Worm (Caenorhabditis elegans) whole organism, L1 larva: ENCODE measurements around the gene F45E1.1.

ENCODE experiments used
- C04F5.9 ChIP-seq: sonication (generic microtip); optimal IDR thresholded peaks from 2 replicates; lab custom pipeline; 2016; ENCODE audit warnings: missing genetic modification characterization, missing compliant biosample characterization
- C16A3.4 ChIP-seq: fragments of 150-350 bp; optimal IDR thresholded peaks from 2 replicates; lab custom pipeline; 2014; ENCODE audit warnings: missing biosample characterization, missing genetic modification characterization
- C34B4.2 ChIP-seq: sonication (generic microtip); optimal IDR thresholded peaks from 2 replicates; lab custom pipeline; 2017; ENCODE audit warnings: mild to moderate bottlenecking, missing genetic modification characterization, missing compliant biosample characterization
- Y116A8C.19 ChIP-seq: sonication (generic microtip); optimal IDR thresholded peaks from 2 replicates; lab custom pipeline; 2016; ENCODE audit warnings: missing compliant biosample characterization, missing genetic modification characterization, borderline replicate concordance
- aha-1 ChIP-seq: fragments of 150-350 bp; optimal IDR thresholded peaks from 2 replicates; lab custom pipeline; 2014; ENCODE audit warnings: missing biosample characterization, missing genetic modification characterization
- blmp-1 ChIP-seq: fragments of 150-350 bp; optimal IDR thresholded peaks from 2 replicates; lab custom pipeline; 2014; ENCODE audit warnings: missing biosample characterization, missing genetic modification characterization
- ceh-63 ChIP-seq: fragments of 200-800 bp; sonication (Bioruptor generic); optimal IDR thresholded peaks from 2 replicates; lab custom pipeline; 2018; ENCODE audit warnings: mild to moderate bottlenecking, missing genetic modification characterization, missing compliant biosample characterization
- ceh-8 ChIP-seq: fragments of 200-800 bp; sonication (Bioruptor generic); optimal IDR thresholded peaks from 2 replicates; lab custom pipeline; 2018; ENCODE audit warnings: mild to moderate bottlenecking, missing genetic modification characterization, moderate library complexity, missing compliant biosample characterization
- ceh-82 ChIP-seq, 3 experiments: fragments of 150-350 bp in 1 of 3; sonication (generic microtip) in 2 of 3; optimal IDR thresholded peaks; 2 replicates each; lab custom pipeline; 2014 to 2017; ENCODE audit warnings: missing biosample characterization in 3 of 3, missing genetic modification characterization in 3 of 3
- ceh-90 ChIP-seq: sonication (generic microtip); optimal IDR thresholded peaks from 2 replicates; lab custom pipeline; 2016; ENCODE audit warnings: missing genetic modification characterization, missing compliant biosample characterization
- dsc-1 ChIP-seq: sonication (generic microtip); optimal IDR thresholded peaks from 2 replicates; lab custom pipeline; 2016; ENCODE audit warnings: mild to moderate bottlenecking, missing genetic modification characterization, missing compliant biosample characterization
- efl-3 ChIP-seq: fragments of 200-800 bp; sonication (Bioruptor generic); optimal IDR thresholded peaks from 2 replicates; lab custom pipeline; 2018; ENCODE audit warnings: mild to moderate bottlenecking, missing genetic modification characterization, missing compliant biosample characterization
- egl-27 ChIP-seq, 2 experiments: fragments of 150-350 bp in 1 of 2; sonication (generic microtip); optimal IDR thresholded peaks; 3 replicates each; lab custom pipeline; 2017 to 2018; ENCODE audit warnings: missing biosample characterization in 2 of 2, missing genetic modification characterization in 2 of 2, missing genetic modification reagents in 2 of 2
- elt-2 ChIP-seq: sonication (generic microtip); optimal IDR thresholded peaks from 2 replicates; lab custom pipeline; 2016; ENCODE audit warnings: missing genetic modification characterization, mild to moderate bottlenecking, inconsistent platforms, missing compliant biosample characterization, missing genetic modification reagents
- elt-3 ChIP-seq, 6 experiments: fragments of 150-350 bp in 1 of 6; sonication (generic microtip); optimal IDR thresholded peaks; 2 replicates each; lab custom pipeline; 2017 to 2018; ENCODE audit warnings: missing biosample characterization in 6 of 6, missing genetic modification characterization in 6 of 6, inconsistent platforms in 1 of 6
- fkh-10 ChIP-seq: sonication (generic microtip); optimal IDR thresholded peaks from 2 replicates; lab custom pipeline; 2017; ENCODE audit warnings: missing biosample characterization, missing genetic modification reagents, missing genetic modification characterization
- fkh-4 ChIP-seq: sonication (generic microtip); optimal IDR thresholded peaks from 2 replicates; lab custom pipeline; 2016; ENCODE audit warnings: missing compliant biosample characterization, missing genetic modification characterization, borderline replicate concordance
- fkh-8 ChIP-seq: sonication (generic microtip); optimal IDR thresholded peaks from 2 replicates; lab custom pipeline; 2016; ENCODE audit warnings: mild to moderate bottlenecking, missing genetic modification characterization, missing compliant biosample characterization
- grh-1 ChIP-seq: fragments of 200-800 bp; sonication (Bioruptor generic); IDR thresholded peaks from 2 replicates; pipeline ENCODE4 v1.3.6; 2022; ENCODE audit warnings: missing genetic modification reagents, missing genetic modification characterization, missing compliant biosample characterization
- hlh-17 ChIP-seq: fragments of 200-800 bp; sonication (Bioruptor generic); optimal IDR thresholded peaks from 2 replicates; lab custom pipeline; 2018; ENCODE audit warnings: missing genetic modification characterization, mild to moderate bottlenecking, missing compliant biosample characterization, moderate library complexity, borderline replicate concordance
- isw-1 ChIP-seq: fragments of 200-800 bp; sonication (Bioruptor generic); IDR thresholded peaks from 2 replicates; pipeline ENCODE4 v1.3.6; 2022; ENCODE audit warnings: missing genetic modification characterization, missing compliant biosample characterization
- jun-1 ChIP-seq: fragments of 150-350 bp; optimal IDR thresholded peaks from 2 replicates; lab custom pipeline; 2014; ENCODE audit warnings: missing biosample characterization, missing genetic modification reagents, missing genetic modification characterization
- lin-14 ChIP-seq: fragments of 200-800 bp; sonication (Bioruptor generic); optimal IDR thresholded peaks from 2 replicates; lab custom pipeline; 2018; ENCODE audit warnings: mild to moderate bottlenecking, missing genetic modification characterization, moderate library complexity, missing compliant biosample characterization
- lin-39 ChIP-seq: fragments of 150-350 bp; optimal IDR thresholded peaks from 2 replicates; lab custom pipeline; 2014; ENCODE audit warnings: missing biosample characterization, missing genetic modification reagents, missing genetic modification characterization
- lir-3 ChIP-seq: sonication (generic microtip); optimal IDR thresholded peaks from 2 replicates; lab custom pipeline; 2016; ENCODE audit warnings: mild to moderate bottlenecking, missing genetic modification characterization, moderate library complexity, missing compliant biosample characterization; ENCODE audit not compliant: poor library complexity
- lsy-2 ChIP-seq, 2 experiments: fragments of 150-350 bp; optimal IDR thresholded peaks; 2 replicates each; lab custom pipeline; 2014; ENCODE audit warnings: missing biosample characterization in 2 of 2, missing genetic modification characterization in 2 of 2
- nhr-11 ChIP-seq: fragments of 150-350 bp; optimal IDR thresholded peaks from 2 replicates; lab custom pipeline; 2014; ENCODE audit warnings: missing biosample characterization, missing genetic modification characterization
- nhr-19 ChIP-seq: fragments of 200-800 bp; sonication (Bioruptor generic); conservative IDR thresholded peaks from 2 replicates; pipeline ENCODE4 v1.3.6; 2022; ENCODE audit warnings: missing genetic modification characterization, missing compliant biosample characterization
- nhr-20 ChIP-seq: sonication (generic microtip); optimal IDR thresholded peaks from 2 replicates; lab custom pipeline; 2016; ENCODE audit warnings: mild to moderate bottlenecking, missing genetic modification characterization, missing compliant biosample characterization
- nhr-47 ChIP-seq: sonication (generic microtip); optimal IDR thresholded peaks from 2 replicates; lab custom pipeline; 2016; ENCODE audit warnings: mild to moderate bottlenecking, missing genetic modification characterization, moderate library complexity, missing compliant biosample characterization
- nhr-71 ChIP-seq: sonication (generic microtip); optimal IDR thresholded peaks from 2 replicates; lab custom pipeline; 2016; ENCODE audit warnings: mild to moderate bottlenecking, missing genetic modification characterization, moderate library complexity, missing compliant biosample characterization
- nhr-90 ChIP-seq: sonication (generic microtip); optimal IDR thresholded peaks from 2 replicates; lab custom pipeline; 2016; ENCODE audit warnings: mild to moderate bottlenecking, missing genetic modification characterization, missing compliant biosample characterization; ENCODE audit not compliant: poor library complexity
- pag-3 ChIP-seq: sonication (generic microtip); optimal IDR thresholded peaks from 2 replicates; lab custom pipeline; 2017; ENCODE audit warnings: missing genetic modification characterization, mild to moderate bottlenecking, missing compliant biosample characterization, antibody characterized with exemption, borderline replicate concordance; ENCODE audit not compliant: insufficient read depth
- rnt-1 ChIP-seq: sonication (generic microtip); optimal IDR thresholded peaks from 2 replicates; lab custom pipeline; 2016; ENCODE audit warnings: mild to moderate bottlenecking, missing genetic modification characterization, moderate library complexity, missing compliant biosample characterization
- skn-1 ChIP-seq: fragments of 150-350 bp; optimal IDR thresholded peaks from 2 replicates; lab custom pipeline; 2014; ENCODE audit warnings: missing biosample characterization, missing genetic modification characterization
- snu-23 ChIP-seq: sonication (generic microtip); optimal IDR thresholded peaks from 2 replicates; lab custom pipeline; 2016; ENCODE audit warnings: missing genetic modification characterization, missing compliant biosample characterization
- sup-37 ChIP-seq: fragments of 200-800 bp; sonication (Bioruptor generic); optimal IDR thresholded peaks from 2 replicates; lab custom pipeline; 2018; ENCODE audit warnings: mild to moderate bottlenecking, missing genetic modification characterization, missing compliant biosample characterization
- swsn-7 ChIP-seq: sonication (generic microtip); optimal IDR thresholded peaks from 2 replicates; lab custom pipeline; 2016; ENCODE audit warnings: missing genetic modification characterization, missing compliant biosample characterization
- tlp-1 ChIP-seq: fragments of 150-350 bp; optimal IDR thresholded peaks from 2 replicates; lab custom pipeline; 2014; ENCODE audit warnings: missing biosample characterization, missing genetic modification characterization
- unc-130 ChIP-seq: fragments of 150-350 bp; optimal IDR thresholded peaks from 2 replicates; lab custom pipeline; 2017; ENCODE audit warnings: missing biosample characterization, missing genetic modification characterization, inconsistent platforms
- unc-30 ChIP-seq: sonication (generic microtip); optimal IDR thresholded peaks from 2 replicates; lab custom pipeline; 2017; ENCODE audit warnings: missing biosample characterization, missing genetic modification characterization
- unc-98 ChIP-seq: fragments of 200-800 bp; sonication (Bioruptor generic); IDR thresholded peaks from 2 replicates; pipeline ENCODE4 v1.3.6; 2022; ENCODE audit warnings: missing genetic modification characterization, missing compliant biosample characterization
- xbp-1 ChIP-seq: sonication (generic microtip); optimal IDR thresholded peaks from 2 replicates; lab custom pipeline; 2016; ENCODE audit warnings: missing genetic modification characterization, missing compliant biosample characterization
- zip-4 ChIP-seq: fragments of 200-800 bp; sonication (Bioruptor generic); optimal IDR thresholded peaks from 2 replicates; lab custom pipeline; 2018; ENCODE audit warnings: mild to moderate bottlenecking, missing genetic modification characterization, moderate library complexity, missing compliant biosample characterization

F45E1.1 gene

DNA sequence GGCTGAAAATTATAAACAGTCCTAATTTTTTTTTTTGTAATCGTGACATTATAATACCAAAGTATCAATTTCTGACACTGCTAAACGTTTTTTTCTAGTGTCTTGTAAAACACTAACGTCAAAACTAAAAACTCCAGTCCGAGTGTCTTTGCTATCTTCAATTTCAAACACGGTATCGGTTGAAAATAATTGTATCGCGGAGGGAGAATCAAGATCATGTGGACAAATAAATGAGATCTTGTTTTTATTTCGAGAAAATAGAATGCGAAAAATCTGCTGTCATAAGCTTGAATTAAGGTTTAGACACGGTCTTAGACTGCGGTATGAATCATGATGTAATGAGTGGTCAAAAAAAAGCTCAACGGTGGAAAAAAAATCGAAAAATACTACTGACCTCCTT, 45.2 kb downstream of the F45E1.1 start (continued):
- TF ChIP-seq lin-14 (GFP tag; lab: Kevin White, UChicago) (peak; percentile 26), jun-1 (tag; lab: Kevin White, UChicago) (peak; percentile 55), xbp-1 (tag; lab: Kevin White, UChicago) (peak; percentile 38), nhr-19 (GFP tag; lab: Robert Waterston, UW) (peak; percentile 35; the same call in 1 of the 2 replicates), nhr-71 (peak; percentile 50), tlp-1 (tag; lab: Kevin White, UChicago) (no peak), ceh-8 (no peak), hlh-17 (GFP tag; lab: Kevin White, UChicago) (no peak), C16A3.4 (tag; lab: Kevin White, UChicago) (peak; percentile 40), zip-4 (GFP tag; lab: Kevin White, UChicago) (no peak), ceh-90 (tag; lab: Kevin White, UChicago) (no peak), lir-3 (tag; lab: Kevin White, UChicago) (peak; percentile 12), fkh-8 (tag; lab: Kevin White, UChicago) (no peak), fkh-4 (tag; lab: Kevin White, UChicago) (no peak), blmp-1 (tag; lab: Kevin White, UChicago) (no peak), ceh-82 (tag; optimal IDR thresholded peaks at IDR 0.05; lab: Kevin White, UChicago) (peak in 1 of 3 experiments; percentile 15), ceh-63 (GFP tag; lab: Kevin White, UChicago) (no peak), rnt-1 (tag; lab: Kevin White, UChicago) (peak; percentile 14), nhr-20 (peak; percentile 45), lin-39 (tag; lab: Kevin White, UChicago) (peak; percentile 41), snu-23 (GFP tag; lab: Kevin White, UChicago) (peak; percentile 68), grh-1 (GFP tag; lab: Robert Waterston, UW) (no peak), unc-98 (no peak), Y116A8C.19 (no peak), C04F5.9 (tag; lab: Kevin White, UChicago) (no peak)

DNA sequence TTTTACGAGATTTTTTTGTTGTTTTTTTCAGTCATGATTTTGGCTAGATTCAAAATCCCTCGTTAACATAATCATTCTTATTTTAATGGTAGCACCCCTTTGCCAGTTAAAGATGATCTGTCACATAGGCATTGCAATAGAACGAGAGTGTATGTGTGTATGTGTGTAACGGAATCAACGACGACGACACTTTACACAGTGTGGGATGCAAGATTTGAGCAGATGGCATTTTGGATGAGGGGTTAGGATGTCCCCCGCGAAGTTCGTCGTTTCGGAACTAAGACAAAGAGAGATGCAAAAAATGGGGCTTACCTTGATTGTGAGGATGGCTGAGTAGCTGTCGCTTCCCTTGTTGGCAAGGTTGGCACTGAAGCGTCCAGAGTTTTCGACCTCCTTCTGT, 48.6 kb downstream of the F45E1.1 start:
- TF ChIP-seq rnt-1 (tag; lab: Kevin White, UChicago) (peak; percentile 35), sup-37 (GFP tag; lab: Kevin White, UChicago) (no peak), dsc-1 (tag; lab: Kevin White, UChicago) (peak; percentile 27), C34B4.2 (tag; lab: Kevin White, UChicago) (no peak), lin-14 (GFP tag; lab: Kevin White, UChicago) (peak; percentile 13)

DNA sequence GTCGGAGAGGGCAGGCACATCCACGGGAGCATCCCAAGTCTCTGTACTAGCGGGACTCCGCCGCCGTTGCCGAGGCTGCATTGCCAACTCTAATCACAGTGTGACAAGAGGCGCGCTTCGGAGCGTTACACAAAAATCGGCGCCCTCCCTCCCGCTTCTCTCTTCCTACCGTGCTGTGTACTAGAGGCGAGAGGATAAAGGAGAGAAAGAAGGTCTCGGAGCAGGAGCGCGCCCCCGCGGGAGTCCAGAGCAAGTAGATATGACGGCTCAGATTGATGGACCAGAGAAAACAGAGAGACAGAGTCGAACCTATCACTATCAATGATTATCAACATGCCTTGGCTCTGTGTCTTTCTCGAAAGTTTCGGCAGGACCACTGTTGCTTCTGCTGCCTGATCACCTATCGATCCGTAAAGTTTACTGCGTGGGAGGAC, 49.5 kb downstream of the F45E1.1 start:
- TF ChIP-seq lin-14 (GFP tag; lab: Kevin White, UChicago) (peak; percentile 78), rnt-1 (tag; lab: Kevin White, UChicago) (peak; percentile 52), elt-3 (tag; optimal IDR thresholded peaks at IDR 0.05; lab: Kevin White, UChicago) (no peak), nhr-90 (tag; lab: Kevin White, UChicago) (no peak), swsn-7 (tag; lab: Kevin White, UChicago) (peak; percentile 30), skn-1 (tag; lab: Kevin White, UChicago) (no peak), unc-30 (no peak), C34B4.2 (tag; lab: Kevin White, UChicago) (no peak), lsy-2 (tag; optimal IDR thresholded peaks at IDR 0.05; lab: Kevin White, UChicago) (peak in 1 of 2 experiments; percentile 41), nhr-47 (tag; lab: Kevin White, UChicago) (peak; percentile 11), fkh-8 (tag; lab: Kevin White, UChicago) (no peak), zip-4 (GFP tag; lab: Kevin White, UChicago) (no peak), nhr-11 (tag; lab: Kevin White, UChicago) (no peak), egl-27 (tag; optimal IDR thresholded peaks at IDR 0.05; lab: Kevin White, UChicago) (no peak), jun-1 (tag; lab: Kevin White, UChicago) (no peak), ceh-63 (GFP tag; lab: Kevin White, UChicago) (no peak), nhr-71 (peak; percentile 79), fkh-10 (GFP tag; lab: Kevin White, UChicago) (no peak), efl-3 (no peak), nhr-20 (peak; percentile 36), xbp-1 (tag; lab: Kevin White, UChicago) (no peak), pag-3 (tag; lab: Kevin White, UChicago) (peak; percentile 39), lir-3 (tag; lab: Kevin White, UChicago) (no peak), dsc-1 (tag; lab: Kevin White, UChicago) (peak; percentile 2), isw-1 (GFP tag; lab: Robert Waterston, UW) (no peak), nhr-19 (GFP tag; lab: Robert Waterston, UW) (peak; percentile 58), C04F5.9 (tag; lab: Kevin White, UChicago) (no peak), elt-2 (tag; lab: Kevin White, UChicago) (no peak), unc-98 (no peak), aha-1 (tag; lab: Kevin White, UChicago) (no peak), unc-130 (tag; lab: Kevin White, UChicago) (peak; percentile 43), snu-23 (GFP tag; lab: Kevin White, UChicago) (peak; percentile 38)
